Worm (Caenorhabditis elegans) whole organism, L4 larva: Measurements from ENCODE around the gene C49H3.12.
A peak's percentile ranks its signal among the peaks of the same experiment; 100 is the strongest.
"Not testable (repeated sequence)": the region's sequence is repeated elsewhere in the genome, so short reads cannot be mapped to it uniquely, and the experiment has no call there.

Experiments
- T20F7.1 ChIP-seq: fragments of 200-800 bp; sonication (Bioruptor generic); optimal IDR thresholded peaks from 2 replicates; lab custom pipeline; 2018; ENCODE audit warnings: mild to moderate bottlenecking, missing genetic modification characterization, missing compliant biosample characterization
- T26A8.4 ChIP-seq: fragments of 200-800 bp; sonication (Bioruptor generic); IDR thresholded peaks from 2 replicates; pipeline ENCODE4 v1.3.6; 2022; ENCODE audit warnings: missing genetic modification characterization, missing compliant biosample characterization
- Y48G9A.11 ChIP-seq: fragments of 200-800 bp; sonication (Bioruptor generic); IDR thresholded peaks from 2 replicates; pipeline ENCODE4 v1.3.6; 2022; ENCODE audit warnings: missing genetic modification reagents, missing genetic modification characterization, missing compliant biosample characterization
- aha-1 ChIP-seq: fragments of 150-350 bp; peaks from one replicate; lab custom pipeline; 2014; ENCODE audit warnings: missing biosample characterization, missing genetic modification characterization
- aly-2 ChIP-seq: sonication (generic microtip); optimal IDR thresholded peaks from 2 replicates; lab custom pipeline; 2018; ENCODE audit warnings: missing biosample characterization, missing genetic modification characterization
- arid-1 ChIP-seq: fragments of 200-800 bp; sonication (Bioruptor generic); conservative IDR thresholded peaks from 2 replicates; pipeline ENCODE4 v1.3.6; 2022; ENCODE audit warnings: missing genetic modification reagents, missing genetic modification characterization, missing compliant biosample characterization
- ceh-20 ChIP-seq: fragments of 200-800 bp; sonication (Bioruptor generic); IDR thresholded peaks from 2 replicates; pipeline ENCODE4 v1.3.6; 2022; ENCODE audit warnings: missing genetic modification reagents, missing genetic modification characterization, missing compliant biosample characterization
- ceh-28 ChIP-seq: fragments of 150-350 bp; optimal IDR thresholded peaks from 2 replicates; lab custom pipeline; 2014; ENCODE audit warnings: missing biosample characterization, missing genetic modification reagents, missing genetic modification characterization
- ceh-44 ChIP-seq: fragments of 200-800 bp; sonication (Bioruptor generic); IDR thresholded peaks from 2 replicates; pipeline ENCODE4 v1.3.6; 2022; ENCODE audit warnings: missing genetic modification reagents, missing genetic modification characterization, missing compliant biosample characterization
- ctbp-1 ChIP-seq: fragments of 200-800 bp; sonication (Bioruptor generic); IDR thresholded peaks from 2 replicates; pipeline ENCODE4 v1.3.6; 2022; ENCODE audit warnings: missing genetic modification reagents, missing genetic modification characterization, missing compliant biosample characterization
- daf-12 ChIP-seq: fragments of 150-350 bp; optimal IDR thresholded peaks from 2 replicates; lab custom pipeline; 2014; ENCODE audit warnings: missing biosample characterization, missing genetic modification reagents, missing genetic modification characterization
- daf-16 ChIP-seq, 3 experiments: sonication (generic microtip); optimal IDR thresholded peaks; 2 replicates each; lab custom pipeline; 2016 to 2017; ENCODE audit warnings: missing genetic modification characterization in 3 of 3, missing genetic modification reagents in 3 of 3, mild to moderate bottlenecking in 2 of 3, missing compliant biosample characterization in 2 of 3, missing biosample characterization in 1 of 3, moderate library complexity in 1 of 3
- daf-19 ChIP-seq: fragments of 200-800 bp; sonication (Bioruptor generic); conservative IDR thresholded peaks from 2 replicates; pipeline ENCODE4 v1.3.6; 2022; ENCODE audit warnings: missing genetic modification characterization, missing compliant biosample characterization
- dmd-9 ChIP-seq: fragments of 200-800 bp; sonication (Bioruptor generic); IDR thresholded peaks from 2 replicates; pipeline ENCODE4 v1.3.6; 2022; ENCODE audit warnings: missing genetic modification reagents, missing genetic modification characterization, missing compliant biosample characterization
- dve-1 ChIP-seq: sonication (generic microtip); optimal IDR thresholded peaks from 2 replicates; lab custom pipeline; 2017; ENCODE audit warnings: antibody characterized with exemption, mild to moderate bottlenecking, missing genetic modification characterization, missing compliant biosample characterization; ENCODE audit not compliant: insufficient read depth
- egl-43 ChIP-seq: fragments of 200-800 bp; sonication (Bioruptor generic); IDR thresholded peaks from 2 replicates; pipeline ENCODE4 v1.3.6; 2022; ENCODE audit warnings: missing genetic modification reagents, missing genetic modification characterization, missing compliant biosample characterization
- hif-1 ChIP-seq, 2 experiments: sonication (generic microtip); optimal IDR thresholded peaks; 2 replicates each; lab custom pipeline; 2016 to 2017; ENCODE audit warnings: missing compliant biosample characterization in 2 of 2, missing genetic modification characterization in 2 of 2, missing genetic modification reagents in 2 of 2, missing genotype in 2 of 2, mild to moderate bottlenecking in 1 of 2
- hlh-11 ChIP-seq: fragments of 200-800 bp; sonication (Bioruptor generic); optimal IDR thresholded peaks from 2 replicates; lab custom pipeline; 2018; ENCODE audit warnings: mild to moderate bottlenecking, missing genetic modification characterization, missing compliant biosample characterization
- hmg-1.1 ChIP-seq: fragments of 200-800 bp; sonication (Bioruptor generic); IDR thresholded peaks from 2 replicates; pipeline ENCODE4 v1.3.6; 2022; ENCODE audit warnings: missing genetic modification reagents, missing genetic modification characterization, missing compliant biosample characterization
- lin-38 ChIP-seq: fragments of 200-800 bp; sonication (Bioruptor generic); IDR thresholded peaks from 2 replicates; pipeline ENCODE4 v1.3.6; 2022; ENCODE audit warnings: missing genetic modification reagents, missing genetic modification characterization, missing compliant biosample characterization
- lsy-2 ChIP-seq, 2 experiments: fragments of 150-350 bp in 1 of 2; sonication (generic microtip) in 1 of 2; optimal IDR thresholded peaks; 2 replicates each; lab custom pipeline; 2014 to 2017; ENCODE audit warnings: missing biosample characterization in 2 of 2, missing genetic modification characterization in 2 of 2
- mes-2 ChIP-seq: sonication (generic microtip); optimal IDR thresholded peaks from 2 replicates; lab custom pipeline; 2016; ENCODE audit warnings: missing genotype, mild to moderate bottlenecking, missing genetic modification characterization, missing compliant biosample characterization; ENCODE audit not compliant: poor library complexity, severe bottlenecking
- mxl-3 ChIP-seq: fragments of 200-800 bp; sonication (Bioruptor generic); optimal IDR thresholded peaks from 2 replicates; lab custom pipeline; 2018; ENCODE audit warnings: mild to moderate bottlenecking, missing genetic modification characterization, missing compliant biosample characterization
- nhr-42 ChIP-seq: fragments of 200-800 bp; sonication (Bioruptor generic); IDR thresholded peaks from 2 replicates; pipeline ENCODE4 v1.3.6; 2022; ENCODE audit warnings: missing genetic modification characterization, missing compliant biosample characterization
- nhr-48 ChIP-seq: sonication (generic microtip); optimal IDR thresholded peaks from 2 replicates; lab custom pipeline; 2016; ENCODE audit warnings: mild to moderate bottlenecking, missing genetic modification characterization, missing compliant biosample characterization
- pha-4 ChIP-seq, 2 experiments: fragments of 150-350 bp in 1 of 2; fragments of 200-800 bp in 1 of 2; sonication (Bioruptor generic) in 1 of 2; IDR thresholded peaks in 1 of 2; optimal IDR thresholded peaks in 1 of 2; 2 replicates each; pipeline versions ENCODE4 v1.3.6 to Lab custom; 2014 to 2022; ENCODE audit warnings: missing genetic modification characterization in 2 of 2, missing genetic modification reagents in 2 of 2, missing biosample characterization in 1 of 2, missing compliant biosample characterization in 1 of 2
- php-3 ChIP-seq: fragments of 200-800 bp; sonication (Bioruptor generic); IDR thresholded peaks from 2 replicates; pipeline ENCODE4 v1.3.6; 2022; ENCODE audit warnings: missing genetic modification reagents, missing genetic modification characterization, missing compliant biosample characterization
- set-16 ChIP-seq: fragments of 200-800 bp; sonication (Bioruptor generic); IDR thresholded peaks from 2 replicates; pipeline ENCODE4 v1.3.6; 2022; ENCODE audit warnings: missing genetic modification reagents, missing genetic modification characterization, missing compliant biosample characterization
- skn-1 ChIP-seq: fragments of 150-350 bp; optimal IDR thresholded peaks from 2 replicates; lab custom pipeline; 2014; ENCODE audit warnings: missing biosample characterization, missing genetic modification characterization
- snpc-1.2 ChIP-seq: fragments of 200-800 bp; sonication (Bioruptor generic); IDR thresholded peaks from 2 replicates; pipeline ENCODE4 v1.3.6; 2022; ENCODE audit warnings: missing genetic modification reagents, missing genetic modification characterization, missing compliant biosample characterization
- tra-1 ChIP-seq: fragments of 200-800 bp; sonication (Bioruptor generic); IDR thresholded peaks from 2 replicates; pipeline ENCODE4 v1.3.6; 2022; ENCODE audit warnings: missing genetic modification reagents, missing genetic modification characterization, missing compliant biosample characterization
- unc-130 ChIP-seq: sonication (generic microtip); optimal IDR thresholded peaks from 2 replicates; lab custom pipeline; 2016; ENCODE audit warnings: missing genetic modification reagents, missing genetic modification characterization, missing compliant biosample characterization
- unc-62 ChIP-seq, 3 experiments: fragments of 150-350 bp in 1 of 3; sonication (generic microtip); optimal IDR thresholded peaks in 2 of 3; peaks in 1 of 3; 1 replicate in 1 of 3; 2 replicates in 2 of 3; lab custom pipeline; 2014 to 2017; ENCODE audit warnings: missing biosample characterization in 3 of 3, missing genetic modification characterization in 3 of 3, missing genetic modification reagents in 3 of 3, missing genotype in 1 of 3
- vab-7 ChIP-seq: fragments of 200-800 bp; sonication (Bioruptor generic); IDR thresholded peaks from 2 replicates; pipeline ENCODE4 v1.3.6; 2022; ENCODE audit warnings: missing genetic modification reagents, missing genetic modification characterization, missing compliant biosample characterization
- zip-2 ChIP-seq: fragments of 150-350 bp; optimal IDR thresholded peaks from 2 replicates; lab custom pipeline; 2014; ENCODE audit warnings: missing biosample characterization, missing genetic modification characterization
- ztf-11 ChIP-seq: fragments of 150-350 bp; optimal IDR thresholded peaks from 2 replicates; lab custom pipeline; 2014; ENCODE audit warnings: missing biosample characterization, missing genetic modification characterization

The C49H3.12 gene

DNA sequence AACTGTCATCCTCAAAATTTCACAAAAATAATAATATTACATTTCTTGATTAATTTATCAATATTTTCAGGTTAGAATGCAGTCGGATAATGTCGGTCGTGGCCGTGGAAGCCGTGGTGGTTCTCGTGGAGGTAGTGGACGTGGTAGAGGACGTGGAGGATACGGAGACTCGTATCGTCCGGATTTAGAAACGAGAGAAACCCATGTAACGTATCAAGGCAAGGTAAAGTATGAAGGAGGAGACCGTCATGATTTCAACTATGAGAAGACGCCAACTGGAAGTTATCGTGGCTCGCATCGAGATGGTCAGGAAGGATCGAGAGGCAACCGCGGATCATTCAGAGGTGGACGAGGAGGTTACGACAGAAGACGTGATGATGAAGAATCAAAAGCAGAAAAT, 30.4 kb upstream of the C49H3.12 start, which contains the start of gene frpr-10:
Gene frpr-10 (plus strand): TSS at position 301 of the 400 bp plus-strand sequence.
- TF ChIP-seq nhr-48 (tag; lab: Kevin White, UChicago) (no peak), egl-43 (0 out of 2 replicates have a peak, but pooled peaks have one; percentile 27), unc-62 (GFP tag; optimal IDR thresholded peaks at IDR 0.05 in 1 of 2; lab: Kevin White, UChicago) (peak in 1 of 2 experiments; percentile 45), unc-62 (tag; optimal IDR thresholded peaks at IDR 0.05; lab: Kevin White, UChicago) (no peak), set-16 (0 out of 2 replicates have a peak, but pooled peaks have one; percentile 14)

DNA sequence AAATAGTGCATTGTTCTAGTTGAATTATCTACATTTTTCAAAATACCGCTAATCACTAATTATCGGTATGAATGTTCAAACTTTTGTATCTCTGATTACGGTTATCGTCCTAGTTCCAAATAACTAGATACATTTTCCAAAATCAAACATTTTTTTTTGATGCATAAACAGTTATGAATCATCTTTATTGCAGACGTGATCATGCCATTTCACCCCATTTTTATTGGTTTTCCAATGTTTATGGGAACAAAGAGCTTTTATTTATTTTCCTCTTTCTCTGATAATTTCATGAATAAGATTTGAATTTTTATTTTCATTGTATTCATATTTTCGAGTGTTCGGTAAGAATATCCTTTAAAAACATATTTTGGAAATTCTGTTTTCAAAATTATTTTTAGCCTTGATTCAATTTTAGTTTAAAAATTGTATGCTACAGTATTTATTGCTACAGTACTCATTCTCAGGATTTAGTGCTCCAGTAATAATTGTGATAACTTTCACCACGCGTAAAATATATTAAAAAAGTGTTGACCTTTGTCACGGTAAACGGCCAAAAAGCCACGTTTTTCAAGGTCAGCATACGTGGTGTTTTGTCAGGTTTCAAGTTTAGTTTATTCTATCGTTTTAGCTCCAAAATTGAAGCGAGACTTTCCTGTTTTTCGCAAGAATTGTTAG, 29.7 kb upstream of the C49H3.12 start, which contains the start of gene csr-1:
Gene csr-1 (plus strand): TSS at position 625 of the 675 bp plus-strand sequence.
- TF ChIP-seq zip-2, result no peak
- TF ChIP-seq aha-1, result no peak
- TF ChIP-seq aly-2 (tag; lab: Kevin White, UChicago), result no peak
- TF ChIP-seq daf-16 (GFP tag; optimal IDR thresholded peaks at IDR 0.05; lab: Kevin White, UChicago), result no peak
- peak; percentile 61 for TF ChIP-seq daf-16 (tag; optimal IDR thresholded peaks at IDR 0.05; lab: Kevin White, UChicago)
- no peak for TF ChIP-seq hif-1 (tag; optimal IDR thresholded peaks at IDR 0.05; lab: Kevin White, UChicago)
- no peak for TF ChIP-seq hlh-11 (tag; lab: Kevin White, UChicago)
- TF ChIP-seq php-3 (GFP tag; lab: Robert Waterston, UW), result peak; percentile 74
- TF ChIP-seq skn-1 (tag; lab: Kevin White, UChicago), result no peak
- peak; percentile 43 for TF ChIP-seq dve-1
- no peak for TF ChIP-seq unc-62 (GFP tag; optimal IDR thresholded peaks at IDR 0.05 in 1 of 2; lab: Kevin White, UChicago)
- TF ChIP-seq unc-62 (tag; optimal IDR thresholded peaks at IDR 0.05; lab: Kevin White, UChicago), result no peak
- TF ChIP-seq ztf-11 (tag; lab: Kevin White, UChicago), result no peak

DNA sequence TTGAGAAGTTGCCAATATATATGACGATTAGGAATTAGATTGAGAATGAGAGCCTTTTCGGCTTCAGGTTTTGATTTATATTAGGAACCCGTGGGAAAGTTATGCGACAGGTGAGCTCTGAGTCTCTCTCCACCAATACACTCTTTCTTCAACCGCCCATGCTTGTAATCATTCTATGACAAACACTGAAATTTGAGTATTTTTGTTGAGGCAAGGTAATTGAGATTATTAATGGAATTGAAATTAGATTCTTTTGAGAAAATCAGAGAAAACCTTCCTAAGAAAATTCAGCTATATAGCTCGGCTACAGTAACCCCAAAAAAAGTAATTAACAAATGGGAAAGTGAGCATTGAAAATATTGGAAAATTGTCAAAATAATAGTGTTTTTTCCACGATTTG, 28.7 kb upstream of the C49H3.12 start, which contains the start of gene ceh-19:
Gene ceh-19 (minus strand): TSS at position 101 of the 400 bp plus-strand sequence.
- TF ChIP-seq snpc-1.2 (GFP tag; lab: Robert Waterston, UW) (no peak), nhr-48 (tag; lab: Kevin White, UChicago) (no peak), mxl-3 (GFP tag; lab: Kevin White, UChicago) (no peak), aha-1 (peak; percentile 57), daf-19 (no peak), daf-12 (tag; lab: Kevin White, UChicago) (no peak), set-16 (no peak), ceh-28 (tag; lab: Kevin White, UChicago) (no peak)

DNA sequence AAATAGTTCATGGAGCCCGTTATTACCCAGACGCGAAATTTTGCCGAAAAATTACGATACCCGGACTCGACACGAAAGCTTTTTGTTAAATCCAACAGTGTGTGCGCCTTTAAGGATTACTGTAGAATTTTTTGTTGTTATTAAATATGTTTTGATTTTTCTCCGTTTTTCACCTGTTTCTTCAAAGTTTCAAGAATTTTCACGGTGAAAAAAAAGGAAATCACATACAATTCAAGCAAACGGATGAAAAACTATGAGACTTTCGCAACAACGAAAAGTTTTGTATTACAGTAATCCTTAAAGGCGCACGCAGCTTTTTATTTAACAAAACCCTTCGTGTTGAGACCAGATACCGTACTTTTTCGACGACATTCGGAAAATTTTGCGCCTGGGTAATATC, 26.9 kb upstream of the C49H3.12 start:
- TF ChIP-seq unc-62 (GFP tag; optimal IDR thresholded peaks at IDR 0.05 in 1 of 2; lab: Kevin White, UChicago) (peak in 1 of 2 experiments; percentile 80), unc-62 (tag; optimal IDR thresholded peaks at IDR 0.05; lab: Kevin White, UChicago) (no peak), T26A8.4 (GFP tag; lab: Robert Waterston, UW) (no peak)

DNA sequence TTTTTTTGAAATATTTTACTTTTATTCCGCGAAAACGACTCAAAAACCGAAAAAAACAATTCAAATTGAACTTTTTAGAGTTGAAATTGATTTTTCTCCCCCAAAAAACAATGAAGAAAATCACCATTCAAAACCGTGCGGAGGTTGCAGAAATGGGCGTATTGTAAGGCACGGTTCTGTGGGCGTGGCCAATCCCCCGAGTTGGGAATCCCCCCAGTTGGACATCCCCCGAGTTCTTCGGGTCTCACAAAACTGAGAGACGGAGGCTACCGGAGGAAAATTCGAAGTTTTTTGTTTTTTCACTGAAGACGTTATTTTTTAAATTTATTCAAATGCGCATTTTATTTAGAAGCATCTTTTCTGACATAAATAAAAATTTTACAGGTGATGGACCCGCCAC, 21.2 kb upstream of the C49H3.12 start, which contains the start of gene mcm-3AP:
Gene mcm-3AP (plus strand): TSS at position 383 of the 400 bp plus-strand sequence.
- TF ChIP-seq Y48G9A.11 (GFP tag; lab: Robert Waterston, UW), result peak; percentile 49
- TF ChIP-seq ceh-44 (GFP tag; lab: Robert Waterston, UW), result peak; percentile 49; the same call in 1 of the 2 replicates
- peak; percentile 11 for TF ChIP-seq unc-130
- TF ChIP-seq T20F7.1 (GFP tag; lab: Kevin White, UChicago), result peak; percentile 48
- TF ChIP-seq snpc-1.2 (GFP tag; lab: Robert Waterston, UW), result peak; percentile 50
- peak; percentile 54; the same call in 1 of the 2 replicates for TF ChIP-seq dmd-9 (GFP tag; lab: Robert Waterston, UW)
- peak in 1 of 2 experiments; percentile 66 for TF ChIP-seq lsy-2 (tag; optimal IDR thresholded peaks at IDR 0.05; lab: Kevin White, UChicago)
- TF ChIP-seq mes-2 (tag; lab: Kevin White, UChicago), result peak; percentile 59
- peak; percentile 75 for TF ChIP-seq lin-38 (GFP tag; lab: Robert Waterston, UW)
- 0 out of 2 replicates have a peak, but pooled peaks have one; percentile 48 for TF ChIP-seq tra-1 (GFP tag; lab: Robert Waterston, UW)
- 0 out of 2 replicates have a peak, but pooled peaks have one; percentile 36 for TF ChIP-seq pha-4 (GFP tag; IDR thresholded peaks at IDR 0.05; lab: Robert Waterston, UW)
- not testable (repeated sequence) for TF ChIP-seq pha-4 (tag; optimal IDR thresholded peaks at IDR 0.05; lab: Kevin White, UChicago)
- peak; percentile 30; the same call in 1 of the 2 replicates for TF ChIP-seq T26A8.4 (GFP tag; lab: Robert Waterston, UW)
- peak; percentile 83 for TF ChIP-seq vab-7 (GFP tag; lab: Robert Waterston, UW)
- peak; percentile 60; the same call in 1 of the 2 replicates for TF ChIP-seq ceh-20 (GFP tag; lab: Robert Waterston, UW)
- 0 out of 2 replicates have a peak, but pooled peaks have one; percentile 41 for TF ChIP-seq ctbp-1 (GFP tag; lab: Robert Waterston, UW)
- TF ChIP-seq arid-1 (GFP tag; lab: Robert Waterston, UW), result 0 out of 2 replicates have a peak, but pooled peaks have one; percentile 15
- TF ChIP-seq nhr-42 (GFP tag; lab: Robert Waterston, UW), result 0 out of 2 replicates have a peak, but pooled peaks have one; percentile 25
- peak; percentile 72 for TF ChIP-seq egl-43
- TF ChIP-seq set-16, result peak; percentile 34; the same call in 1 of the 2 replicates
- peak; percentile 79 for TF ChIP-seq hmg-1.1
